Fruit fly (Drosophila melanogaster) whole organism, embryonic: Measurements from ENCODE around the gene CG32305.

Experiments used
- CG12769 ChIP-seq: fragments of 200-800 bp; sonication (Bioruptor generic); optimal IDR thresholded peaks from 2 replicates; lab custom pipeline; 2019; ENCODE audit warnings: missing biosample characterization, mild to moderate bottlenecking, missing genetic modification characterization, moderate library complexity
- CG14965 ChIP-seq: fragments of 200-800 bp; sonication (Bioruptor generic); optimal IDR thresholded peaks from 2 replicates; lab custom pipeline; 2016; ENCODE audit warnings: missing biosample characterization, missing genetic modification characterization, borderline replicate concordance
- CG1603 ChIP-seq: fragments of 200-800 bp; sonication (Bioruptor generic); optimal IDR thresholded peaks from 2 replicates; lab custom pipeline; 2019; ENCODE audit warnings: missing biosample characterization, mild to moderate bottlenecking, missing genetic modification characterization, moderate library complexity
- CG6683 ChIP-seq: fragments of 200-800 bp; sonication (Bioruptor generic); optimal IDR thresholded peaks from 2 replicates; lab custom pipeline; 2017; ENCODE audit warnings: missing biosample characterization, mild to moderate bottlenecking, missing genetic modification characterization, missing genetic modification reagents
- Doc3 ChIP-seq: fragments of 200-800 bp; sonication (Bioruptor generic); IDR thresholded peaks from 3 replicates; pipeline ENCODE4 v1.3.6; 2022; ENCODE audit warnings: missing biosample characterization, missing genetic modification characterization; ENCODE audit not compliant: partially characterized antibody
- ftz-f1 ChIP-seq: fragments of 200-800 bp; sonication (Bioruptor generic); optimal IDR thresholded peaks from 2 replicates; lab custom pipeline; 2016; ENCODE audit warnings: missing biosample characterization, missing genetic modification characterization
- h ChIP-seq: fragments of >200 bp; optimal IDR thresholded peaks from 2 replicates; lab custom pipeline; 2017
- jigr1 ChIP-seq: fragments of 200-800 bp; sonication (Bioruptor generic); IDR thresholded peaks from 3 replicates; pipeline ENCODE4 v1.3.6; 2022; ENCODE audit warnings: missing biosample characterization, missing genetic modification characterization
- kni ChIP-seq: fragments of 200-800 bp; sonication (Bioruptor generic); optimal IDR thresholded peaks from 3 replicates; lab custom pipeline; 2017; ENCODE audit warnings: mild to moderate bottlenecking, missing biosample characterization, missing genetic modification reagents, missing genetic modification characterization
- nau ChIP-seq: fragments of 200-800 bp; sonication (Bioruptor generic); optimal IDR thresholded peaks from 3 replicates; lab custom pipeline; 2017; ENCODE audit warnings: missing biosample characterization, mild to moderate bottlenecking, missing genetic modification characterization, missing genetic modification reagents
- odd ChIP-seq: fragments of 200-800 bp; sonication (Bioruptor generic); optimal IDR thresholded peaks from 2 replicates; lab custom pipeline; 2017; ENCODE audit warnings: missing biosample characterization, mild to moderate bottlenecking, missing genetic modification characterization

DNA sequence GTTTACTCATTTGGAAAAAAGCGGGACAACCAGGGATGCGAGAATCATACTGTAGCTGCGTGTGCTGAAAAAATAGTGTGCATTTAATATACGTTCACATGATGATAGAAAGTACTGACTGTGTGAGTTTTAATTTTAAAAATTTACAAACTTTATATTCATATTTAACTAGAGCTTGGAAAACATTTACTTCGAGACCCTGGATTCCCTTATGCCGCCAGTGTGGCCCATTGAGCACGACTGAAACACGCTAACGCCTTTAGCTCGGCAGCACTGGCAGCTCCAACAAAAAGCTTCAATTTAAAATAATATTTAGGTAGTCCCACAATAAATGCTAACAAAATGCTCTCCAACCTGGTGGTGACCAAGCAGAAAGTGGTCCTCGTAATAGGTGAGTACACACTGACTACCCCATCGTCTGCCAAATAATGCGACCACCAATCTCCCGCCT lies 9.0 kb downstream of the CG32305 start, which contains the start of the genes CG1275 and Elp5:
- peak; percentile 95 for TF ChIP-seq odd (GFP tag; lab: Kevin White, UChicago)
- no peak for TF ChIP-seq Doc3
- peak; percentile 98 for TF ChIP-seq jigr1
- peak; percentile 65 for TF ChIP-seq kni (GFP tag; lab: Kevin White, UChicago)
- TF ChIP-seq ftz-f1 (GFP tag; lab: Kevin White, UChicago) = peak; percentile 86
- TF ChIP-seq nau (GFP tag; lab: Kevin White, UChicago) = no peak
- TF ChIP-seq CG12769 (tag; lab: Kevin White, UChicago) = peak; percentile 98
- TF ChIP-seq CG1603 (tag; lab: Kevin White, UChicago) = peak; percentile 98
- TF ChIP-seq h (lab: Kevin White, UChicago) = no peak
- peak; percentile 76 for TF ChIP-seq CG14965 (GFP tag; lab: Kevin White, UChicago)
- peak; percentile 90 for TF ChIP-seq CG6683 (GFP tag; lab: Kevin White, UChicago)
